Worm (Caenorhabditis elegans) whole organism, L4 larva: ENCODE data around the gene R144.3.
A peak's percentile ranks its signal among the peaks of the same experiment; 100 is the strongest.
"Not testable (repeated sequence)": the region's sequence is repeated elsewhere in the genome, so short reads cannot be mapped to it uniquely, and the experiment has no call there.

Source experiments
- F10B5.3 ChIP-seq: sonication (generic microtip); optimal IDR thresholded peaks from 2 replicates; lab custom pipeline; 2016; ENCODE audit warnings: mild to moderate bottlenecking, missing genetic modification characterization, missing compliant biosample characterization
- F26F4.8 ChIP-seq: fragments of 200-800 bp; sonication (Bioruptor generic); conservative IDR thresholded peaks from 2 replicates; pipeline ENCODE4 v1.3.6; 2022; ENCODE audit warnings: missing genetic modification characterization, missing compliant biosample characterization
- F49E8.2 ChIP-seq: sonication (generic microtip); optimal IDR thresholded peaks from 2 replicates; lab custom pipeline; 2016; ENCODE audit warnings: missing compliant biosample characterization, mild to moderate bottlenecking, missing genetic modification characterization, borderline replicate concordance
- T20F7.1 ChIP-seq: fragments of 200-800 bp; sonication (Bioruptor generic); optimal IDR thresholded peaks from 2 replicates; lab custom pipeline; 2018; ENCODE audit warnings: mild to moderate bottlenecking, missing genetic modification characterization, missing compliant biosample characterization
- T26A8.4 ChIP-seq: fragments of 200-800 bp; sonication (Bioruptor generic); IDR thresholded peaks from 2 replicates; pipeline ENCODE4 v1.3.6; 2022; ENCODE audit warnings: missing genetic modification characterization, missing compliant biosample characterization
- Y5F2A.4 ChIP-seq: fragments of 200-800 bp; sonication (Bioruptor generic); optimal IDR thresholded peaks from 2 replicates; lab custom pipeline; 2018; ENCODE audit warnings: mild to moderate bottlenecking, missing genetic modification characterization, missing compliant biosample characterization
- aha-1 ChIP-seq: fragments of 150-350 bp; peaks from one replicate; lab custom pipeline; 2014; ENCODE audit warnings: missing biosample characterization, missing genetic modification characterization
- arid-1 ChIP-seq: fragments of 200-800 bp; sonication (Bioruptor generic); conservative IDR thresholded peaks from 2 replicates; pipeline ENCODE4 v1.3.6; 2022; ENCODE audit warnings: missing genetic modification reagents, missing genetic modification characterization, missing compliant biosample characterization
- ceh-32 ChIP-seq: sonication (generic microtip); optimal IDR thresholded peaks from 2 replicates; lab custom pipeline; 2016; ENCODE audit warnings: mild to moderate bottlenecking, missing genetic modification characterization, missing compliant biosample characterization; ENCODE audit not compliant: poor library complexity
- ceh-44 ChIP-seq: fragments of 200-800 bp; sonication (Bioruptor generic); IDR thresholded peaks from 2 replicates; pipeline ENCODE4 v1.3.6; 2022; ENCODE audit warnings: missing genetic modification reagents, missing genetic modification characterization, missing compliant biosample characterization
- ctbp-1 ChIP-seq: fragments of 200-800 bp; sonication (Bioruptor generic); IDR thresholded peaks from 2 replicates; pipeline ENCODE4 v1.3.6; 2022; ENCODE audit warnings: missing genetic modification reagents, missing genetic modification characterization, missing compliant biosample characterization
- dmd-6 ChIP-seq: fragments of 200-800 bp; sonication (Bioruptor generic); IDR thresholded peaks from 2 replicates; pipeline ENCODE4 v1.3.6; 2022; ENCODE audit warnings: missing genetic modification reagents, missing genetic modification characterization, missing compliant biosample characterization
- dmd-8 ChIP-seq: fragments of 200-800 bp; sonication (Bioruptor generic); IDR thresholded peaks from 2 replicates; pipeline ENCODE4 v1.3.6; 2022; ENCODE audit warnings: missing genetic modification characterization, missing compliant biosample characterization
- dpl-1 ChIP-seq: fragments of 150-350 bp; optimal IDR thresholded peaks from 2 replicates; lab custom pipeline; 2014; ENCODE audit warnings: missing biosample characterization, missing genetic modification reagents, missing genetic modification characterization
- duxl-1 ChIP-seq: sonication (generic microtip); optimal IDR thresholded peaks from 2 replicates; lab custom pipeline; 2016; ENCODE audit warnings: mild to moderate bottlenecking, missing genetic modification characterization, moderate library complexity, missing compliant biosample characterization; ENCODE audit not compliant: poor library complexity
- egl-43 ChIP-seq: fragments of 200-800 bp; sonication (Bioruptor generic); IDR thresholded peaks from 2 replicates; pipeline ENCODE4 v1.3.6; 2022; ENCODE audit warnings: missing genetic modification reagents, missing genetic modification characterization, missing compliant biosample characterization
- gei-8 ChIP-seq: fragments of 200-800 bp; sonication (Bioruptor generic); optimal IDR thresholded peaks from 2 replicates; lab custom pipeline; 2018; ENCODE audit warnings: mild to moderate bottlenecking, missing genetic modification characterization, missing compliant biosample characterization
- hif-1 ChIP-seq, 2 experiments: sonication (generic microtip); optimal IDR thresholded peaks; 2 replicates each; lab custom pipeline; 2016 to 2017; ENCODE audit warnings: missing compliant biosample characterization in 2 of 2, missing genetic modification characterization in 2 of 2, missing genetic modification reagents in 2 of 2, missing genotype in 2 of 2, mild to moderate bottlenecking in 1 of 2
- jun-1 ChIP-seq: fragments of 150-350 bp; optimal IDR thresholded peaks from 2 replicates; lab custom pipeline; 2014; ENCODE audit warnings: missing biosample characterization, missing genetic modification reagents, missing genetic modification characterization
- lim-7 ChIP-seq: fragments of 200-800 bp; sonication (Bioruptor generic); IDR thresholded peaks from 2 replicates; pipeline ENCODE4 v1.3.6; 2022; ENCODE audit warnings: missing genetic modification characterization, missing compliant biosample characterization
- lin-13 ChIP-seq: fragments of 150-350 bp; optimal IDR thresholded peaks from 2 replicates; lab custom pipeline; 2014; ENCODE audit warnings: missing biosample characterization, missing genetic modification reagents, missing genetic modification characterization
- lin-29 ChIP-seq: fragments of 200-800 bp; sonication (Bioruptor generic); IDR thresholded peaks from 2 replicates; pipeline ENCODE4 v1.3.6; 2022; ENCODE audit warnings: missing genetic modification reagents, missing genetic modification characterization, missing compliant biosample characterization
- lir-3 ChIP-seq: sonication (generic microtip); optimal IDR thresholded peaks from 2 replicates; lab custom pipeline; 2016; ENCODE audit warnings: mild to moderate bottlenecking, missing genetic modification characterization, missing compliant biosample characterization
- lsy-2 ChIP-seq, 2 experiments: fragments of 150-350 bp in 1 of 2; sonication (generic microtip) in 1 of 2; optimal IDR thresholded peaks; 2 replicates each; lab custom pipeline; 2014 to 2017; ENCODE audit warnings: missing biosample characterization in 2 of 2, missing genetic modification characterization in 2 of 2
- madf-5 ChIP-seq, 2 experiments: fragments of 200-800 bp; sonication (Bioruptor generic); IDR thresholded peaks; 2 replicates each; pipeline ENCODE4 v1.3.6; 2022; ENCODE audit warnings: missing compliant biosample characterization in 2 of 2, missing genetic modification characterization in 2 of 2
- madf-9 ChIP-seq: fragments of 200-800 bp; sonication (Bioruptor generic); conservative IDR thresholded peaks from 2 replicates; pipeline ENCODE4 v1.3.6; 2022; ENCODE audit warnings: missing genetic modification reagents, missing genetic modification characterization, missing compliant biosample characterization
- mdt-29 ChIP-seq: fragments of 200-800 bp; sonication (Bioruptor generic); IDR thresholded peaks from 2 replicates; pipeline ENCODE4 v1.3.6; 2022; ENCODE audit warnings: missing genetic modification reagents, missing genetic modification characterization, missing compliant biosample characterization
- mes-2 ChIP-seq: sonication (generic microtip); optimal IDR thresholded peaks from 2 replicates; lab custom pipeline; 2016; ENCODE audit warnings: missing genotype, mild to moderate bottlenecking, missing genetic modification characterization, missing compliant biosample characterization; ENCODE audit not compliant: poor library complexity, severe bottlenecking
- mxl-2 ChIP-seq: fragments of 200-800 bp; sonication (Bioruptor generic); conservative IDR thresholded peaks from 2 replicates; pipeline ENCODE4 v1.3.6; 2022; ENCODE audit warnings: missing genetic modification reagents, missing genetic modification characterization, missing compliant biosample characterization
- nhr-102 ChIP-seq: sonication (generic microtip); optimal IDR thresholded peaks from 2 replicates; lab custom pipeline; 2016; ENCODE audit warnings: mild to moderate bottlenecking, missing genetic modification characterization, moderate library complexity, missing compliant biosample characterization
- nhr-11 ChIP-seq: fragments of 150-350 bp; optimal IDR thresholded peaks from 2 replicates; lab custom pipeline; 2014; ENCODE audit warnings: missing biosample characterization, missing genetic modification characterization
- nhr-28 ChIP-seq: fragments of 150-350 bp; optimal IDR thresholded peaks from 2 replicates; lab custom pipeline; 2014; ENCODE audit warnings: missing biosample characterization, missing genetic modification characterization
- nhr-41 ChIP-seq: fragments of 200-800 bp; sonication (Bioruptor generic); IDR thresholded peaks from 2 replicates; pipeline ENCODE4 v1.3.6; 2022; ENCODE audit warnings: missing genetic modification reagents, missing genetic modification characterization, missing compliant biosample characterization
- nhr-48 ChIP-seq: sonication (generic microtip); optimal IDR thresholded peaks from 2 replicates; lab custom pipeline; 2016; ENCODE audit warnings: mild to moderate bottlenecking, missing genetic modification characterization, missing compliant biosample characterization
- nhr-77 ChIP-seq: fragments of 150-350 bp; optimal IDR thresholded peaks from 2 replicates; lab custom pipeline; 2014; ENCODE audit warnings: missing biosample characterization, missing genetic modification characterization
- pha-4 ChIP-seq, 2 experiments: fragments of 150-350 bp in 1 of 2; fragments of 200-800 bp in 1 of 2; sonication (Bioruptor generic) in 1 of 2; IDR thresholded peaks in 1 of 2; optimal IDR thresholded peaks in 1 of 2; 2 replicates each; pipeline versions ENCODE4 v1.3.6 to Lab custom; 2014 to 2022; ENCODE audit warnings: missing genetic modification characterization in 2 of 2, missing genetic modification reagents in 2 of 2, missing biosample characterization in 1 of 2, missing compliant biosample characterization in 1 of 2
- rbr-2 ChIP-seq: sonication (generic microtip); optimal IDR thresholded peaks from 2 replicates; lab custom pipeline; 2016; ENCODE audit warnings: missing genotype, missing genetic modification characterization, missing compliant biosample characterization
- saeg-2 ChIP-seq: fragments of 200-800 bp; sonication (Bioruptor generic); IDR thresholded peaks from 2 replicates; pipeline ENCODE4 v1.3.6; 2022; ENCODE audit warnings: missing genetic modification reagents, missing genetic modification characterization, missing compliant biosample characterization
- set-16 ChIP-seq: fragments of 200-800 bp; sonication (Bioruptor generic); IDR thresholded peaks from 2 replicates; pipeline ENCODE4 v1.3.6; 2022; ENCODE audit warnings: missing genetic modification reagents, missing genetic modification characterization, missing compliant biosample characterization
- spr-1 ChIP-seq: sonication (generic microtip); optimal IDR thresholded peaks from 2 replicates; lab custom pipeline; 2016; ENCODE audit warnings: mild to moderate bottlenecking, missing genetic modification characterization, missing compliant biosample characterization
- spr-3 ChIP-seq: fragments of 200-800 bp; sonication (Bioruptor generic); optimal IDR thresholded peaks from 2 replicates; lab custom pipeline; 2018; ENCODE audit warnings: mild to moderate bottlenecking, missing genetic modification characterization, missing compliant biosample characterization
- tag-97 ChIP-seq: fragments of 200-800 bp; sonication (Bioruptor generic); IDR thresholded peaks from 2 replicates; pipeline ENCODE4 v1.3.6; 2022; ENCODE audit warnings: missing genetic modification characterization, missing compliant biosample characterization
- tra-1 ChIP-seq: fragments of 200-800 bp; sonication (Bioruptor generic); IDR thresholded peaks from 2 replicates; pipeline ENCODE4 v1.3.6; 2022; ENCODE audit warnings: missing genetic modification reagents, missing genetic modification characterization, missing compliant biosample characterization
- unc-130 ChIP-seq: sonication (generic microtip); optimal IDR thresholded peaks from 2 replicates; lab custom pipeline; 2016; ENCODE audit warnings: missing genetic modification reagents, missing genetic modification characterization, missing compliant biosample characterization
- unc-62 ChIP-seq, 3 experiments: fragments of 150-350 bp in 1 of 3; sonication (generic microtip); optimal IDR thresholded peaks in 2 of 3; peaks in 1 of 3; 1 replicate in 1 of 3; 2 replicates in 2 of 3; lab custom pipeline; 2014 to 2017; ENCODE audit warnings: missing biosample characterization in 3 of 3, missing genetic modification characterization in 3 of 3, missing genetic modification reagents in 3 of 3, missing genotype in 1 of 3
- vab-7 ChIP-seq: fragments of 200-800 bp; sonication (Bioruptor generic); IDR thresholded peaks from 2 replicates; pipeline ENCODE4 v1.3.6; 2022; ENCODE audit warnings: missing genetic modification reagents, missing genetic modification characterization, missing compliant biosample characterization
- zfp-3 ChIP-seq: fragments of 200-800 bp; sonication (Bioruptor generic); conservative IDR thresholded peaks from 2 replicates; pipeline ENCODE4 v1.3.6; 2022; ENCODE audit warnings: missing genetic modification reagents, missing genetic modification characterization, missing compliant biosample characterization
- zip-2 ChIP-seq: fragments of 150-350 bp; optimal IDR thresholded peaks from 2 replicates; lab custom pipeline; 2014; ENCODE audit warnings: missing biosample characterization, missing genetic modification characterization

The R144.3 gene

ce11 chrIII:5031375-5031836, 9.6 kb downstream of the R144.3 start (continued):
- TF ChIP-seq F10B5.3 (tag; lab: Kevin White, UChicago) = peak; percentile 70
- TF ChIP-seq vab-7 (GFP tag; lab: Robert Waterston, UW) = peak; percentile 72
- TF ChIP-seq mdt-29 = peak; percentile 80
- TF ChIP-seq dpl-1 (GFP tag; lab: Kevin White, UChicago) = peak; percentile 23
- peak; percentile 50 for TF ChIP-seq nhr-11 (tag; lab: Kevin White, UChicago)
- TF ChIP-seq lin-29 = peak; percentile 66
- TF ChIP-seq nhr-28 = peak; percentile 31
- peak; percentile 19; the same call in 1 of the 2 replicates for TF ChIP-seq nhr-41 (GFP tag; lab: Robert Waterston, UW)
- peak; percentile 68; the same call in 1 of the 2 replicates for TF ChIP-seq ceh-44
- TF ChIP-seq spr-3 (GFP tag; lab: Kevin White, UChicago) = peak; percentile 68
- peak; percentile 86 for TF ChIP-seq tra-1 (GFP tag; lab: Robert Waterston, UW)
- TF ChIP-seq nhr-48 (tag; lab: Kevin White, UChicago) = peak; percentile 63
- TF ChIP-seq aha-1 (tag; lab: Kevin White, UChicago) = peak; percentile 93
- 0 out of 2 replicates have a peak, but pooled peaks have one; percentile 54 for TF ChIP-seq zfp-3 (GFP tag; lab: Robert Waterston, UW)
- peak; percentile 92 for TF ChIP-seq arid-1 (GFP tag; lab: Robert Waterston, UW)
- peak in 1 of 2 experiments; percentile 76 for TF ChIP-seq unc-62 (GFP tag; optimal IDR thresholded peaks at IDR 0.05 in 1 of 2; lab: Kevin White, UChicago)
- not testable (repeated sequence) for TF ChIP-seq unc-62, pha-4 (tag; optimal IDR thresholded peaks at IDR 0.05; lab: Kevin White, UChicago)
- peak; percentile 8 for TF ChIP-seq nhr-77
- TF ChIP-seq set-16 (GFP tag; lab: Robert Waterston, UW) = peak; percentile 88
- peak; percentile 97 for TF ChIP-seq egl-43 (GFP tag; lab: Robert Waterston, UW)
- peak; percentile 76 for TF ChIP-seq mes-2 (tag; lab: Kevin White, UChicago)
- peak; percentile 61 to 78; a peak in 2 of 4 replicates for TF ChIP-seq madf-5 (GFP tag; IDR thresholded peaks at IDR 0.05; lab: Robert Waterston, UW)
- peak; percentile 90 for TF ChIP-seq rbr-2
- TF ChIP-seq zip-2 = peak; percentile 24
- peak; percentile 47 for TF ChIP-seq duxl-1 (tag; lab: Kevin White, UChicago)
- TF ChIP-seq lir-3 = peak; percentile 73
- TF ChIP-seq Y5F2A.4 (GFP tag; lab: Kevin White, UChicago) = peak; percentile 70
- TF ChIP-seq ctbp-1 (GFP tag; lab: Robert Waterston, UW) = peak; percentile 90
- 0 out of 2 replicates have a peak, but pooled peaks have one; percentile 47 for TF ChIP-seq F26F4.8 (GFP tag; lab: Robert Waterston, UW)
- TF ChIP-seq jun-1 (tag; lab: Kevin White, UChicago) = peak; percentile 47
- TF ChIP-seq nhr-102 (tag; lab: Kevin White, UChicago) = peak; percentile 91
- peak; percentile 32 to 48 for TF ChIP-seq hif-1 (tag; optimal IDR thresholded peaks at IDR 0.05; lab: Kevin White, UChicago)
- TF ChIP-seq F49E8.2 (tag; lab: Kevin White, UChicago) = peak; percentile 23
- TF ChIP-seq lin-13 (GFP tag; lab: Kevin White, UChicago) = peak; percentile 63
- peak; percentile 67 for TF ChIP-seq T20F7.1
- peak; percentile 75 for TF ChIP-seq gei-8 (GFP tag; lab: Kevin White, UChicago)
- peak; percentile 63; the same call in 1 of the 2 replicates for TF ChIP-seq saeg-2 (GFP tag; lab: Robert Waterston, UW)
- peak; percentile 94 for TF ChIP-seq T26A8.4 (GFP tag; lab: Robert Waterston, UW)
- TF ChIP-seq mxl-2 = peak; percentile 70
- peak in 1 of 2 experiments; percentile 53 for TF ChIP-seq lsy-2 (tag; optimal IDR thresholded peaks at IDR 0.05; lab: Kevin White, UChicago)
- TF ChIP-seq ceh-32 (tag; lab: Kevin White, UChicago) = peak; percentile 47
- TF ChIP-seq lim-7 (GFP tag; lab: Robert Waterston, UW) = peak; percentile 78
- TF ChIP-seq dmd-6 (GFP tag; lab: Robert Waterston, UW) = peak; percentile 88
- peak; percentile 77; the same call in 1 of the 2 replicates for TF ChIP-seq tag-97 (GFP tag; lab: Robert Waterston, UW)
- peak; percentile 65; the same call in 1 of the 2 replicates for TF ChIP-seq dmd-8 (GFP tag; lab: Robert Waterston, UW)
- TF ChIP-seq unc-130 (GFP tag; lab: Kevin White, UChicago) = peak; percentile 69
- peak; percentile 81 for TF ChIP-seq spr-1
- TF ChIP-seq madf-9 (GFP tag; lab: Robert Waterston, UW) = peak; percentile 77
- peak; percentile 89 for TF ChIP-seq pha-4 (GFP tag; IDR thresholded peaks at IDR 0.05; lab: Robert Waterston, UW)
